Worm (Caenorhabditis elegans): ENCODE measurements around the gene ikke-1.
"Not testable (repeated sequence)": the region's sequence is repeated elsewhere in the genome, so short reads cannot be mapped to it uniquely, and the experiment has no call there.

DNA sequence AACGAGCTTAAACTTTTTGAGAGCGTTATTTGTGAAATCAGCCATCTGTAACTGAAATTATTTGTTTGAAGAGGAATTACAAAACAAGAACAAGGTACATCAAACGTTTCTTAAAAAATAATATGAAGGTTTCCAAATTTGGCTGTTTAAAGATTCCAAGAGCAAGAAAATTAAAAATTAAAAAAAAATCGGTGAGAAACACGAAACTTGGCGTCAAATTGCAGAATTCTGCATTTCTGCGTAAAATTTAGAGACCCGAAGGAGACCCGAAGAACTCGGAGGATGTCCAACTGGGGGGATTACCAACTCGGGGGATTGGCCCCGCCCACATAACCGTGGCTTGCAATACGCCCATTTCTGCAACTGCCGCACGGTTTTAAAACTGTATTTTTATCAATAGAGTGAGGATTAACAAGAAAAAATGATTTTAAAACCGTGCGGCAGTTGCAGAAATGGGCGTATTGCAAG, 44.6 kb downstream of the ikke-1 start, which contains the start of gene rab-6.1:
- TF ChIP-seq rpc-1 (optimal IDR thresholded peaks at IDR 0.05); rpc-1 (tag; optimal IDR thresholded peaks at IDR 0.05); gei-17 (GFP tag; optimal IDR thresholded peaks at IDR 0.05); Y53G8AR.9 (GFP tag; conservative IDR thresholded peaks at IDR 0.05): not testable (repeated sequence)
